Fruit fly (Drosophila melanogaster) whole organism, embryonic: ENCODE data around the gene Ltn1.

Experiments
- BtbVII ChIP-seq: fragments of 200-800 bp; sonication (Bioruptor generic); optimal IDR thresholded peaks from 3 replicates; lab custom pipeline; 2017; ENCODE audit warnings: missing biosample characterization, mild to moderate bottlenecking, missing genetic modification characterization
- CG10274 ChIP-seq: fragments of 200-800 bp; sonication (Bioruptor generic); optimal IDR thresholded peaks from 3 replicates; lab custom pipeline; 2017; ENCODE audit warnings: missing biosample characterization, mild to moderate bottlenecking, missing genetic modification characterization
- CG10654 ChIP-seq: fragments of 200-800 bp; sonication (Bioruptor generic); optimal IDR thresholded peaks from 2 replicates; lab custom pipeline; 2016; ENCODE audit warnings: missing biosample characterization, missing genetic modification characterization
- CG11085 ChIP-seq: fragments of 200-800 bp; sonication (Bioruptor generic); IDR thresholded peaks from 2 replicates; pipeline ENCODE4 v1.3.6; 2022; ENCODE audit warnings: missing biosample characterization, missing genetic modification characterization
- CG11398 ChIP-seq: fragments of 200-800 bp; sonication (Bioruptor generic); optimal IDR thresholded peaks from 2 replicates; lab custom pipeline; 2016; ENCODE audit warnings: missing biosample characterization, missing genetic modification characterization
- CG11696 ChIP-seq: fragments of 200-800 bp; sonication (Bioruptor generic); IDR thresholded peaks from 2 replicates; pipeline ENCODE4 v1.3.6; 2022; ENCODE audit warnings: missing biosample characterization, missing genetic modification characterization
- CG13775 ChIP-seq: fragments of 200-800 bp; sonication (Bioruptor generic); optimal IDR thresholded peaks from 3 replicates; lab custom pipeline; 2017; ENCODE audit warnings: missing biosample characterization, mild to moderate bottlenecking, missing genetic modification characterization
- CG14965 ChIP-seq: fragments of 200-800 bp; sonication (Bioruptor generic); optimal IDR thresholded peaks from 2 replicates; lab custom pipeline; 2016; ENCODE audit warnings: missing biosample characterization, missing genetic modification characterization, borderline replicate concordance
- CG17328 ChIP-seq: fragments of 200-800 bp; sonication (Bioruptor generic); IDR thresholded peaks from 2 replicates; pipeline ENCODE4 v1.3.6; 2022; ENCODE audit warnings: missing biosample characterization, missing genetic modification characterization
- CG17612 ChIP-seq: fragments of 200-800 bp; sonication (Bioruptor generic); IDR thresholded peaks from 2 replicates; pipeline ENCODE4 v1.3.6; 2022; ENCODE audit warnings: missing biosample characterization, missing genetic modification characterization
- CG17912 ChIP-seq: fragments of 200-800 bp; sonication (Bioruptor generic); optimal IDR thresholded peaks from 2 replicates; lab custom pipeline; 2018; ENCODE audit warnings: missing biosample characterization, mild to moderate bottlenecking, missing genetic modification characterization
- CG1792 ChIP-seq: fragments of 200-800 bp; sonication (Bioruptor generic); optimal IDR thresholded peaks from 2 replicates; lab custom pipeline; 2016; ENCODE audit warnings: missing biosample characterization, missing genetic modification characterization
- CG1832 ChIP-seq: fragments of 200-800 bp; sonication (Bioruptor generic); optimal IDR thresholded peaks from 2 replicates; lab custom pipeline; 2017; ENCODE audit warnings: missing biosample characterization, mild to moderate bottlenecking, missing genetic modification characterization, inconsistent platforms
- CG30020 ChIP-seq: fragments of 200-800 bp; optimal IDR thresholded peaks from 2 replicates; lab custom pipeline; 2019; ENCODE audit warnings: missing biosample characterization, mild to moderate bottlenecking, missing genetic modification characterization, moderate library complexity
- CG4404 ChIP-seq: fragments of 200-800 bp; sonication (Bioruptor generic); IDR thresholded peaks from 2 replicates; pipeline ENCODE4 v1.3.6; 2022; ENCODE audit warnings: missing biosample characterization, missing genetic modification characterization
- CG4820 ChIP-seq: fragments of 200-800 bp; sonication (Bioruptor generic); optimal IDR thresholded peaks from 3 replicates; lab custom pipeline; 2016; ENCODE audit warnings: missing biosample characterization, missing genetic modification characterization
- CG4854 ChIP-seq: fragments of 200-800 bp; sonication (Bioruptor generic); optimal IDR thresholded peaks from 2 replicates; lab custom pipeline; 2016; ENCODE audit warnings: missing biosample characterization, missing genetic modification characterization, inconsistent platforms
- CG6683 ChIP-seq: fragments of 200-800 bp; sonication (Bioruptor generic); optimal IDR thresholded peaks from 2 replicates; lab custom pipeline; 2017; ENCODE audit warnings: missing biosample characterization, mild to moderate bottlenecking, missing genetic modification characterization, missing genetic modification reagents
- CG6689 ChIP-seq: fragments of 200-800 bp; sonication (Bioruptor generic); IDR thresholded peaks from 2 replicates; pipeline ENCODE4 v1.3.6; 2022; ENCODE audit warnings: missing biosample characterization, missing genetic modification characterization
- CG8359 ChIP-seq: fragments of 200-800 bp; sonication (Bioruptor generic); optimal IDR thresholded peaks from 2 replicates; lab custom pipeline; 2017; ENCODE audit warnings: missing biosample characterization, mild to moderate bottlenecking, missing genetic modification characterization, borderline replicate concordance
- CG8944 ChIP-seq: fragments of 200-800 bp; sonication (Bioruptor generic); optimal IDR thresholded peaks from 3 replicates; lab custom pipeline; 2016; ENCODE audit warnings: missing biosample characterization, missing genetic modification characterization
- CG9609 ChIP-seq: fragments of 200-800 bp; sonication (Bioruptor generic); optimal IDR thresholded peaks from 3 replicates; lab custom pipeline; 2016; ENCODE audit warnings: missing biosample characterization, missing genetic modification characterization
- CHES-1-like ChIP-seq: fragments of 200-800 bp; sonication (Bioruptor generic); optimal IDR thresholded peaks from 2 replicates; lab custom pipeline; 2016; ENCODE audit warnings: missing biosample characterization, missing genetic modification characterization
- D19B ChIP-seq: fragments of 200-800 bp; sonication (Bioruptor generic); optimal IDR thresholded peaks from 2 replicates; lab custom pipeline; 2017; ENCODE audit warnings: missing biosample characterization, mild to moderate bottlenecking, missing genetic modification characterization
- Deaf1 ChIP-seq: fragments of 200-800 bp; optimal IDR thresholded peaks from 3 replicates; lab custom pipeline; 2019; ENCODE audit warnings: missing biosample characterization, mild to moderate bottlenecking, missing genetic modification characterization, moderate library complexity
- Dek ChIP-seq: fragments of 200-800 bp; sonication (Bioruptor generic); optimal IDR thresholded peaks from 3 replicates; lab custom pipeline; 2019; ENCODE audit warnings: missing biosample characterization, mild to moderate bottlenecking, missing genetic modification characterization, moderate library complexity
- ERR ChIP-seq: fragments of 200-800 bp; sonication (Bioruptor generic); optimal IDR thresholded peaks from 2 replicates; lab custom pipeline; 2016; ENCODE audit warnings: missing biosample characterization, missing genetic modification characterization
- Hand ChIP-seq: fragments of 200-800 bp; sonication (Bioruptor generic); optimal IDR thresholded peaks from 2 replicates; lab custom pipeline; 2017; ENCODE audit warnings: mild to moderate bottlenecking, missing biosample characterization, missing genetic modification reagents, missing genetic modification characterization
- Hmx ChIP-seq: fragments of 200-800 bp; sonication (Bioruptor generic); optimal IDR thresholded peaks from 2 replicates; lab custom pipeline; 2016; ENCODE audit warnings: missing biosample characterization, missing genetic modification characterization
- Meics ChIP-seq: fragments of 200-800 bp; sonication (Bioruptor generic); optimal IDR thresholded peaks from 2 replicates; lab custom pipeline; 2017; ENCODE audit warnings: missing biosample characterization, mild to moderate bottlenecking, missing genetic modification characterization
- Nf-YC ChIP-seq: fragments of 200-800 bp; optimal IDR thresholded peaks from 3 replicates; lab custom pipeline; 2019; ENCODE audit warnings: missing biosample characterization, mild to moderate bottlenecking, missing genetic modification characterization, moderate library complexity
- Side ChIP-seq: fragments of 200-800 bp; sonication (Bioruptor generic); optimal IDR thresholded peaks from 2 replicates; lab custom pipeline; 2016; ENCODE audit warnings: missing biosample characterization, missing genetic modification characterization
- Sry-β ChIP-seq: fragments of 200-800 bp; sonication (Bioruptor generic); optimal IDR thresholded peaks from 2 replicates; lab custom pipeline; 2018; ENCODE audit warnings: missing biosample characterization, mild to moderate bottlenecking, missing genetic modification characterization, moderate library complexity
- Stat92E ChIP-seq, 3 experiments: fragments of >200 bp in 2 of 3; fragments of 200-800 bp in 1 of 3; sonication (Bioruptor generic) in 1 of 3; optimal IDR thresholded peaks; 2 replicates each; lab custom pipeline; 2017 to 2019; ENCODE audit warnings: missing biosample characterization in 3 of 3, missing genetic modification characterization in 3 of 3, mild to moderate bottlenecking in 1 of 3, moderate library complexity in 1 of 3
- Xbp1 ChIP-seq: fragments of 200-800 bp; sonication (Bioruptor generic); optimal IDR thresholded peaks from 3 replicates; lab custom pipeline; 2016; ENCODE audit warnings: missing biosample characterization, mild to moderate bottlenecking, missing genetic modification characterization
- ase ChIP-seq: fragments of 200-800 bp; sonication (Bioruptor generic); IDR thresholded peaks from 3 replicates; pipeline ENCODE4 v1.3.6; 2022; ENCODE audit warnings: missing biosample characterization, missing genetic modification characterization
- bowl ChIP-seq: fragments of 200-800 bp; sonication (Bioruptor generic); IDR thresholded peaks from 2 replicates; pipeline ENCODE4 v1.3.6; 2022; ENCODE audit warnings: missing biosample characterization, missing genetic modification characterization
- chinmo ChIP-seq: fragments of 200-800 bp; sonication (Bioruptor generic); IDR thresholded peaks from 4 replicates; pipeline ENCODE4 v1.3.6; 2022; ENCODE audit warnings: missing biosample characterization, missing genetic modification characterization; ENCODE audit not compliant: partially characterized antibody
- dimm ChIP-seq: fragments of 200-800 bp; sonication (Bioruptor generic); IDR thresholded peaks from 2 replicates; pipeline ENCODE4 v1.3.6; 2022; ENCODE audit warnings: missing biosample characterization, missing genetic modification characterization
- ham ChIP-seq: fragments of 200-800 bp; sonication (Bioruptor generic); IDR thresholded peaks from 2 replicates; pipeline ENCODE4 v1.3.6; 2022; ENCODE audit warnings: missing biosample characterization, missing genetic modification characterization
- her ChIP-seq: fragments of 200-800 bp; sonication (Bioruptor generic); optimal IDR thresholded peaks from 2 replicates; lab custom pipeline; 2016; ENCODE audit warnings: missing biosample characterization, missing genetic modification characterization
- lab ChIP-seq: fragments of 200-800 bp; sonication (Bioruptor generic); optimal IDR thresholded peaks from 3 replicates; lab custom pipeline; 2017; ENCODE audit warnings: missing biosample characterization, missing genetic modification characterization, mild to moderate bottlenecking, moderate library complexity, missing genetic modification reagents
- mam ChIP-seq: fragments of 200-800 bp; sonication (Bioruptor generic); optimal IDR thresholded peaks from 3 replicates; lab custom pipeline; 2016; ENCODE audit warnings: missing biosample characterization, missing genetic modification characterization
- mirr ChIP-seq: fragments of 200-800 bp; sonication (Bioruptor generic); optimal IDR thresholded peaks from 3 replicates; lab custom pipeline; 2018; ENCODE audit warnings: missing biosample characterization, mild to moderate bottlenecking, missing genetic modification characterization
- pfk ChIP-seq: fragments of 200-800 bp; sonication (Bioruptor generic); optimal IDR thresholded peaks from 2 replicates; lab custom pipeline; 2018; ENCODE audit warnings: missing biosample characterization, mild to moderate bottlenecking, missing genetic modification characterization, moderate library complexity
- sc ChIP-seq, 3 experiments: fragments of >200 bp in 2 of 3; fragments of 200-800 bp in 1 of 3; sonication (Bioruptor generic) in 1 of 3; optimal IDR thresholded peaks; 2 replicates in 2 of 3; 3 replicates in 1 of 3; lab custom pipeline; 2017; ENCODE audit warnings: mild to moderate bottlenecking in 1 of 3, missing biosample characterization in 1 of 3, missing genetic modification characterization in 1 of 3, missing genetic modification reagents in 1 of 3
- sima ChIP-seq: fragments of 200-800 bp; sonication (Bioruptor generic); optimal IDR thresholded peaks from 2 replicates; lab custom pipeline; 2016; ENCODE audit warnings: missing biosample characterization, missing genetic modification characterization
- sqz ChIP-seq: fragments of 200-800 bp; sonication (Bioruptor generic); optimal IDR thresholded peaks from 3 replicates; lab custom pipeline; 2018; ENCODE audit warnings: missing biosample characterization, mild to moderate bottlenecking, missing genetic modification characterization
- twi ChIP-seq: fragments of 200-800 bp; optimal IDR thresholded peaks from 2 replicates; lab custom pipeline; 2019; ENCODE audit warnings: missing biosample characterization, mild to moderate bottlenecking, missing genetic modification characterization, moderate library complexity
- vfl ChIP-seq: fragments of 200-800 bp; sonication (Bioruptor generic); optimal IDR thresholded peaks from 2 replicates; lab custom pipeline; 2016; ENCODE audit warnings: missing biosample characterization, missing genetic modification characterization

Gene Ltn1

dm6 chr3L:19575650-19576049 lies 23.6 kb upstream of the Ltn1 start (continued):
- peak; percentile 60 for TF ChIP-seq twi (tag; lab: Kevin White, UChicago)
- TF ChIP-seq sima (GFP tag; lab: Kevin White, UChicago): no peak
- no peak for TF ChIP-seq Xbp1 (GFP tag; lab: Kevin White, UChicago)
- peak; percentile 15; the same call in 1 of the 2 replicates for TF ChIP-seq CG6689 (GFP tag; lab: Robert Waterston, UW)
- no peak for TF ChIP-seq ham (GFP tag; lab: Robert Waterston, UW)
- TF ChIP-seq D19B: no peak
- TF ChIP-seq ase: no peak
- peak; percentile 8 for TF ChIP-seq CG10654 (GFP tag; lab: Kevin White, UChicago)
- no peak for TF ChIP-seq Meics (GFP tag; lab: Kevin White, UChicago)
- TF ChIP-seq vfl (GFP tag; lab: Kevin White, UChicago): no peak
- peak; percentile 4 for TF ChIP-seq BtbVII
- TF ChIP-seq CG4820 (GFP tag; lab: Kevin White, UChicago): no peak
- 0 out of 2 replicates have a peak, but pooled peaks have one; percentile 10 for TF ChIP-seq bowl
- no peak for TF ChIP-seq CG1832 (GFP tag; lab: Kevin White, UChicago)
- peak; percentile 49 for TF ChIP-seq CG1792 (GFP tag; lab: Kevin White, UChicago)
- no peak for TF ChIP-seq CG17328 (GFP tag; lab: Robert Waterston, UW)
- no peak for TF ChIP-seq CG8944
- no peak for TF ChIP-seq Hand (GFP tag; lab: Kevin White, UChicago)
- no peak for TF ChIP-seq CG4854
- TF ChIP-seq Stat92E (GFP tag; optimal IDR thresholded peaks at IDR 0.05; lab: Kevin White, UChicago): peak in 1 of 3 experiments; percentile 11
- no peak for TF ChIP-seq CG13775 (GFP tag; lab: Kevin White, UChicago)
- TF ChIP-seq CG11398 (GFP tag; lab: Kevin White, UChicago): peak; percentile 25
- TF ChIP-seq CG8359 (GFP tag; lab: Kevin White, UChicago): peak; percentile 31
- TF ChIP-seq her (GFP tag; lab: Kevin White, UChicago): no peak
- peak; percentile 57 for TF ChIP-seq lab (GFP tag; lab: Kevin White, UChicago)
- TF ChIP-seq CG14965 (GFP tag; lab: Kevin White, UChicago): no peak
- no peak for TF ChIP-seq pfk
- TF ChIP-seq CG11085 (GFP tag; lab: Robert Waterston, UW): no peak
- TF ChIP-seq Side (GFP tag; lab: Kevin White, UChicago): peak; percentile 56
- no peak for TF ChIP-seq CG30020 (tag; lab: Kevin White, UChicago)
- no peak for TF ChIP-seq CG9609
- TF ChIP-seq CG4404 (GFP tag; lab: Robert Waterston, UW): no peak
- TF ChIP-seq CG17912 (GFP tag; lab: Kevin White, UChicago): peak; percentile 32
- TF ChIP-seq ERR (GFP tag; lab: Kevin White, UChicago): no peak
- no peak for TF ChIP-seq Nf-YC (tag; lab: Kevin White, UChicago)
- TF ChIP-seq CG6683: no peak
- 0 out of 4 replicates have a peak, but pooled peaks have one; percentile 59 for TF ChIP-seq chinmo (GFP tag; lab: Robert Waterston, UW)
- TF ChIP-seq CG11696 (GFP tag; lab: Robert Waterston, UW): no peak
- TF ChIP-seq mam (GFP tag; lab: Kevin White, UChicago): no peak
- no peak for TF ChIP-seq Dek (tag; lab: Kevin White, UChicago)
- TF ChIP-seq Deaf1 (tag; lab: Kevin White, UChicago): peak; percentile 8
- no peak for TF ChIP-seq sc (optimal IDR thresholded peaks at IDR 0.05; lab: Kevin White, UChicago)
- TF ChIP-seq sc (GFP tag; optimal IDR thresholded peaks at IDR 0.05; lab: Kevin White, UChicago): peak; percentile 12
- TF ChIP-seq dimm: peak; percentile 36; the same call in 1 of the 2 replicates
- TF ChIP-seq Sry-β: peak; percentile 26
- no peak for TF ChIP-seq mirr (GFP tag; lab: Kevin White, UChicago)
- TF ChIP-seq CHES-1-like (GFP tag; lab: Kevin White, UChicago): no peak
- TF ChIP-seq sqz (GFP tag; lab: Kevin White, UChicago): peak; percentile 24
- no peak for TF ChIP-seq CG10274 (GFP tag; lab: Kevin White, UChicago)
- 0 out of 2 replicates have a peak, but pooled peaks have one; percentile 21 for TF ChIP-seq CG17612 (GFP tag; lab: Robert Waterston, UW)
- no peak for TF ChIP-seq Hmx
